Worm (Caenorhabditis elegans) whole organism, L2 larva: ENCODE measurements around the gene C18B2.5.

Source experiments
- Y55F3AM.14 ChIP-seq: fragments of 200-800 bp; sonication (Bioruptor generic); optimal IDR thresholded peaks from 2 replicates; lab custom pipeline; 2018; ENCODE audit warnings: mild to moderate bottlenecking, missing genetic modification characterization, missing compliant biosample characterization
- crh-2 ChIP-seq: sonication (generic microtip); optimal IDR thresholded peaks from 2 replicates; lab custom pipeline; 2017; ENCODE audit warnings: missing biosample characterization, missing genetic modification characterization
- fos-1 ChIP-seq: fragments of 150-350 bp; optimal IDR thresholded peaks from 2 replicates; lab custom pipeline; 2014; ENCODE audit warnings: missing biosample characterization, missing genetic modification characterization
- lin-13 ChIP-seq: fragments of 150-350 bp; optimal IDR thresholded peaks from 2 replicates; lab custom pipeline; 2014; ENCODE audit warnings: missing biosample characterization, missing genetic modification reagents, missing genetic modification characterization
- mbf-1 ChIP-seq: sonication (generic microtip); optimal IDR thresholded peaks from 2 replicates; lab custom pipeline; 2017; ENCODE audit warnings: missing biosample characterization, missing genetic modification characterization
- nhr-11 ChIP-seq: fragments of 150-350 bp; optimal IDR thresholded peaks from 2 replicates; lab custom pipeline; 2014; ENCODE audit warnings: missing biosample characterization, missing genetic modification characterization
- nhr-237 ChIP-seq: fragments of 150-350 bp; optimal IDR thresholded peaks from 2 replicates; lab custom pipeline; 2014; ENCODE audit warnings: missing biosample characterization, missing genetic modification characterization
- sma-3 ChIP-seq: sonication (generic microtip); optimal IDR thresholded peaks from 2 replicates; lab custom pipeline; 2016; ENCODE audit warnings: missing genetic modification reagents, missing genetic modification characterization, missing compliant biosample characterization
- unc-55 ChIP-seq: fragments of 150-350 bp; sonication (generic microtip); optimal IDR thresholded peaks from 3 replicates; lab custom pipeline; 2014; ENCODE audit warnings: missing biosample characterization, missing genetic modification reagents, missing genetic modification characterization
- zag-1 ChIP-seq: fragments of 150-350 bp; optimal IDR thresholded peaks from 2 replicates; lab custom pipeline; 2014; ENCODE audit warnings: missing biosample characterization, missing genetic modification characterization
- ztf-4 ChIP-seq: fragments of 150-350 bp; optimal IDR thresholded peaks from 2 replicates; lab custom pipeline; 2014; ENCODE audit warnings: missing biosample characterization, missing genetic modification characterization

- TF ChIP-seq zag-1 (tag; lab: Kevin White, UChicago) (no peak), unc-55 (GFP tag; lab: Kevin White, UChicago) (no peak), ztf-4 (no peak), crh-2 (tag; lab: Kevin White, UChicago) (no peak), nhr-237 (tag; lab: Kevin White, UChicago) (no peak), nhr-11 (tag; lab: Kevin White, UChicago) (no peak), Y55F3AM.14 (GFP tag; lab: Kevin White, UChicago) (no peak), sma-3 (GFP tag; lab: Kevin White, UChicago) (no peak), mbf-1 (no peak), fos-1 (no peak), lin-13 (GFP tag; lab: Kevin White, UChicago) (no peak)
Observed at ce11 chrX:3644796-3645195, 33.9 kb upstream of the C18B2.5 start, which contains the start of gene tmem-24.
